Fruit fly (Drosophila melanogaster): ENCODE results near the gene Diedel2.

Diedel2 gene

DNA sequence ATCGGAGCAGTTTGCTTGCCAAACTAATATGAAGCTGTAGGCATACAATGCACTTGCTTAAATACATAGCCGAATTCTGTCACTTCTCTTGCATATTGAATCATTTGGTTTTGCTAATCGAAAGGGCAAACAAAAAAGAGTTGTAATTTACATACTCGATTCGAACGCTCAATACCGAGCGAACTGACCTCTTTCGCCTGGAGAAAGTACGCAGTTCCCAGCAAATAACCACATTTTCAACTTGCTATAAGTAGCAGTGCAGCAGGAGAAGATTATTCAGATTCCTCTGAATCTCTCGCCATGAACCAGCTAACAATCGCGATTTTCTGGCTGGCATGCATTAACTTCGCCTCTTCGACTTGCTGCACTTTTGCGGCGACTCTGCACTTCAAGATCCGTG is at the start of gene Diedel2:
Gene Diedel2 (plus strand): TSS at position 301 of the 400 bp plus-strand sequence.
- TF ChIP-seq h (optimal IDR thresholded peaks at IDR 0.05) (no peak), Sin3A (optimal IDR thresholded peaks at IDR 0.05) (no peak), Myc (optimal IDR thresholded peaks at IDR 0.05) (no peak), insv (optimal IDR thresholded peaks at IDR 0.05) (no peak), psq (optimal IDR thresholded peaks at IDR 0.05) (no peak), ttk (optimal IDR thresholded peaks at IDR 0.05) (no peak)

DNA sequence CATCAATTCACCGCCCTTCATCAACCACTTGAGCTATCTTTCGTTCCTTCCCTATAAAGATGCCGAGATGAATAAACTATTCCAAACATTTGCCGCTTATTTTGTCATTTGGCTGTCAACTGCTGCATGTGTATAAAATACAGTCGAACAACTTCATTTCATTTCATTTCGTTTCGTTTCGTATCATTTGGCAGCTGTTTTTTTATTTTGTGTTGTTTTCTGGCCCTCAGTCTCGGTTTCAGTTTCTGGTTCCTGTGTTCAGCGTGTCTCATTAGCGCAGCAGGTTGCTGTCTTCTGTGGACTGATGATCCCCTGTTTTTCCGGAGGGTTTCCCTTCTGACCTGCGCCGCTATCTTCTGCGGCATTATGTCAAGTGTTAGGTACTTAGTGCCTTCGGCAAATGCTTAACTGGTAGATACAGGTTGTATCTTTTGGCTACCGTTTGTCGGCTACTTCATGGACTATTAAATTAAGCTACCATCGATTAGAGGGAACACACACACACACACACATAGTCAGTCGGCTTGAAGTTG is 48.8 kb upstream of the Diedel2 start:
- TF ChIP-seq Myc (optimal IDR thresholded peaks at IDR 0.05) (no peak), ttk (optimal IDR thresholded peaks at IDR 0.05) (no peak), h (optimal IDR thresholded peaks at IDR 0.05) (no peak), insv (optimal IDR thresholded peaks at IDR 0.05) (no peak), Sin3A (optimal IDR thresholded peaks at IDR 0.05) (no peak), psq (optimal IDR thresholded peaks at IDR 0.05) (no peak)

DNA sequence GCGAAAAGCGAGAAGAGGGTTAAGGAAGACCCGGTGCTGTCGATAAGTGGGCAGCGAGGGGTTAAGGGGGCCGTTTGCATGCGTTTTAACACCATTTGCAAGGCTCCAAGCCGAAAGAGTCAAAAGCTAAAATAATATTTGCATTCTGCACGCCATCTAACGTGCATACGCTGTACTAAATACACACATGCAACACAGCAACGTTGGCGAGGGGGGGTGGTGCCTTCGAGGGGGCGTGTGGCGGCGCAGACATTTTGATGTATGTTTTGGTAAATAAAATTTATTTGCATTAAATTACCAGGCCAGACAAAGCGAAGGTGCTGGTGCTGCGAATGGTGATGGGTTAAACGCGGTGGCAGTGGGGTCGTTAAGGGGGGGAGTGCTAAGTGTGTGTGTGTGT is 47.9 kb upstream of the Diedel2 start:
- TF ChIP-seq psq (optimal IDR thresholded peaks at IDR 0.05) (no peak), Myc (optimal IDR thresholded peaks at IDR 0.05) (no peak), h (optimal IDR thresholded peaks at IDR 0.05) (no peak), insv (optimal IDR thresholded peaks at IDR 0.05) (no peak), ttk (optimal IDR thresholded peaks at IDR 0.05) (no peak), Sin3A (optimal IDR thresholded peaks at IDR 0.05) (no peak)

DNA sequence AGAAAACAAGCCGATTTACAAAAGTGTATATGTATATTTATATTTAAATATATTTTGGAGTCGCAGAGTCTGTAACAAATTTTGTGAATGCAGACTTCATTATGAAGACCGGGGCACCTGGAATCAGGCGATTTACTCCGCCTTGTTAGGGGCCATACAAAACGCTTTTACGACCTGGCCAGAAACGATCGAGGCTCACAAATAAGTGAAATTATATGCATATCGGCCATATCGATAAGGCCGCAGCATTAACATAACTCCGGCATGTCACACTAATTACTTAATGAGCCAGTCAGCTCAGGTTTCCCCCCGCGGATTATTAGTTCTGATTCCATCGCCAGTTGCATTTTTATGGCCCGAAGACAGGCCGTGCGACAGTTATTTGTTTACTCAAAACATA is 45.7 kb upstream of the Diedel2 start:
- TF ChIP-seq ttk (optimal IDR thresholded peaks at IDR 0.05): no peak
- TF ChIP-seq Myc (optimal IDR thresholded peaks at IDR 0.05): no peak
- no peak for TF ChIP-seq Sin3A (optimal IDR thresholded peaks at IDR 0.05)
- TF ChIP-seq psq (optimal IDR thresholded peaks at IDR 0.05): no peak
- TF ChIP-seq insv (optimal IDR thresholded peaks at IDR 0.05): no peak

DNA sequence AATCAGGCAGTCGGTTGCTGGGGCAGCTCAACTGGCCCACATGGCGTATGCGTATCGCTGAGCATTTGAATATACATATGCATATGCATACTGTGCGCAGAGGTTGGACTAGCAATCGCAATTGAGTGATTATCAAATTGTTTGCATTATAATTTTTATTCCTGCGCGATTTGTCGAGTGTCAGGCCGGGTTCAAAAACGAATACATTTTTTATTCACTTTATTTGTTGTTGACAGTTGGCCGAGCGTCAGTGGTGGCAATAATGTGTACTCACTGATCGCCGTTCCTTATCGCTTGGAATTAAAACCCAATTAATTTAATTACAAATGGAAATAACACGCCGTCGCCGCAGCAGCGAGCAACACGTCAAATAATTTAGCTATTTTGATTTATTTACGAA is 42.5 kb upstream of the Diedel2 start:
- TF ChIP-seq h (optimal IDR thresholded peaks at IDR 0.05) (no peak), ttk (optimal IDR thresholded peaks at IDR 0.05) (no peak), insv (optimal IDR thresholded peaks at IDR 0.05) (no peak), Sin3A (optimal IDR thresholded peaks at IDR 0.05) (no peak), psq (optimal IDR thresholded peaks at IDR 0.05) (no peak), Myc (optimal IDR thresholded peaks at IDR 0.05) (no peak)

DNA sequence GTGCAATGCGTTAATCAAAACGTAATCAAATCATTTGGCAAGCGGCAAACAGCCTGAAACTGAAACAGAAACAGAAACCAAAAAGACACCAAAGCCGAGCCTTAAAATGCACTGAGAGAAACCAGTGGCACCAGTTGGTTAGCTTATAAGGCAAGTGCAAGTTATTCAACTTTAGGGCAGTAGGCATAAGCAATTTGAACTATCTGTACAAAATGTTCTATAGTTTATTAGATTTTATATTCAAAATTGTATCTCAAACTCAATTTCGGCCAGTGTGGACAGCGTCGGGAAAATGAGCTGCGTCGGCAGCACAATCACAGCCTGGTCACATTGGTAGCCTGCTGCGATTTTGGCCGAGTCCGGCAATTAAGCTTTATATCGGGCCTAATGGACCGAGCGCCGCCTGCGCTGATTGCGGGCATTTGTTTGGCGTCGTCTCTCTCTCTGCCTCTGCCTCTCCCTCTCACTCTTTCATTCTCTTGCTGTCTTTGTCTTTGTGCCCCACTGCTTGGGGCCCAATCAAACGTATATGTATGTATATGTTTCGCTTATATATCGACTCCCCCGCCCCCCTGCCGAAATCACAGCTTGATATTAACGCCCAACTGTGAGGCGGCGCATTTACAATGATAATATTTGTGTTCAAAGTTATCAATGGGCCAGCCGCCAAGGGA is 41.1 kb upstream of the Diedel2 start:
- TF ChIP-seq h (optimal IDR thresholded peaks at IDR 0.05) (no peak), psq (optimal IDR thresholded peaks at IDR 0.05) (no peak), ttk (optimal IDR thresholded peaks at IDR 0.05) (no peak), Myc (optimal IDR thresholded peaks at IDR 0.05) (no peak)

DNA sequence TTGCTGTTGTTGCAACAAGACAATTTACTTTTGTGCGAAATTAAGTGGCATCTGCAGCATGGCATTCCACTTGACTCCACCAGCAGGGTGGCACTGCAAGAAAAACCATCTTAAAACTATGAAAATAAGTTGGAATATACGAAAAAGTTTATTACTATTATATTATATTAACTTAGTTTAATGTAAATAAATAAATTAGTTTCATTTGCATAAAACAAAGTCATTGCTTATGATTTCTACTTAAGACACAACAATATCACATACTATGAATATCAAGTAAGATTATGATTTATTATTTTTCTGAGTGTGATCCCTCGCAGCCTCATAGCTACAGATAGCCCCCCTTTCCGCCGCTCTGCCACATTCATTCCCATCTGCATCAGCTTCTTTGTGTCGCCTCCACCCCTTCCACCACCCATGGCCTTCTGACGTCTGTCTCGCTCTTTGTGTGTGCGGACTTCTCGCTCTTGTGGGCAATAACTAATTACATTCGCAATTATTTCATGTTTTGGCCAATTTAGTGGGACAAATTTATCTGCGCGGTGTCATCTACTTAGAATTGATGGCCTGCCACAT is 38.0 kb upstream of the Diedel2 start:
- TF ChIP-seq h (optimal IDR thresholded peaks at IDR 0.05) (no peak), ttk (optimal IDR thresholded peaks at IDR 0.05) (no peak), Sin3A (optimal IDR thresholded peaks at IDR 0.05) (no peak), Myc (optimal IDR thresholded peaks at IDR 0.05) (no peak), insv (optimal IDR thresholded peaks at IDR 0.05) (no peak), psq (optimal IDR thresholded peaks at IDR 0.05) (no peak)

DNA sequence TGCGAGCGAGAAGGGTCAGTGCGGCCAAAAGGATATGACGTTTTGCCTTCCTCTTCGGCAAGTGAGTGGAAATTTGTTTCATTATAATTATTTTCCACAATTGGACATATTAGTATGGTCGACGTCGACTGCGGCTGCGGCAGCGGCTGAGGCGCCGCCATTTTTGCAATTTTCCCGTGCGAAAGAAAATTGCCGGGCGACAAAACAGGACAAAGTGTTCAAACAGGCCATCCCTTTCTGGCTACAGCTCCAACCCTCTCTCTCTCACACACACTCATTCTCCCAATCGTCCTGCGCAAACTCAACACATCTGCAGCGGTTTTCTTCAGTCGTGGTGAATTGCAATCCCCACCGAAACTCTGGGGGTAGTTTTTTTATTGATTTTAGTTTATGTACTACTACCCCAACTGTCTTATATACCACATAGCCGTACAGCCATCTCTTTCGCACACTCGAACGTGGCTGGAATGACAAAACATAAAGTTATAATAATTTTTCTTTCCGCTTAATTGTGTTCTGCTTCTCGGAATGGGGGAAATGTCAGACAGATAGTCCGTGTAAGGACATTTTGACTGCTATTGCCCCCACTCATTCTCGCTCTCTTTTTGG is 36.1 kb upstream of the Diedel2 start:
- TF ChIP-seq h (optimal IDR thresholded peaks at IDR 0.05) (no peak), insv (optimal IDR thresholded peaks at IDR 0.05) (no peak), Sin3A (optimal IDR thresholded peaks at IDR 0.05) (no peak), ttk (optimal IDR thresholded peaks at IDR 0.05) (no peak), psq (optimal IDR thresholded peaks at IDR 0.05) (no peak), Myc (optimal IDR thresholded peaks at IDR 0.05) (no peak)

DNA sequence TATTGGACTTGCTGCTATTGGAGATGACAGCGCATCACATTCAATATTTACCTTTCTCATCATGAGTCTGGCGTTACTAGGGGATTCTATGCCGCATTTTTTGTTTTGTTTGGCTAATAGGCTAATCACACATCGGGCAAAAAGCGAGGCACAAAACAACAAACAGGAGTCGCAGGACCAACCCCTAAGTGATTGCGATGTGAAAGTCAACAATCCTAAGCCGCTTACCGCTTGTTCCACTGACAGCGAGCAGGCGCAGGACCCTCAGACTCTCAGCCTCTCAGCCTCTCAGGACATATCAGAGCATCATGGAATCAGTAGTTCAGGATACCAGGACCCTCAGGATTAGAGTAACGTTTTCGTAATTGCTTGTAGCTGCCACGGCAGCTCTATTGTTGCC is 32.3 kb upstream of the Diedel2 start:
- TF ChIP-seq Sin3A (optimal IDR thresholded peaks at IDR 0.05): no peak
- no peak for TF ChIP-seq h (optimal IDR thresholded peaks at IDR 0.05)
- no peak for TF ChIP-seq psq (optimal IDR thresholded peaks at IDR 0.05)
- no peak for TF ChIP-seq Myc (optimal IDR thresholded peaks at IDR 0.05)
- no peak for TF ChIP-seq ttk (optimal IDR thresholded peaks at IDR 0.05)
- TF ChIP-seq insv (optimal IDR thresholded peaks at IDR 0.05): no peak

DNA sequence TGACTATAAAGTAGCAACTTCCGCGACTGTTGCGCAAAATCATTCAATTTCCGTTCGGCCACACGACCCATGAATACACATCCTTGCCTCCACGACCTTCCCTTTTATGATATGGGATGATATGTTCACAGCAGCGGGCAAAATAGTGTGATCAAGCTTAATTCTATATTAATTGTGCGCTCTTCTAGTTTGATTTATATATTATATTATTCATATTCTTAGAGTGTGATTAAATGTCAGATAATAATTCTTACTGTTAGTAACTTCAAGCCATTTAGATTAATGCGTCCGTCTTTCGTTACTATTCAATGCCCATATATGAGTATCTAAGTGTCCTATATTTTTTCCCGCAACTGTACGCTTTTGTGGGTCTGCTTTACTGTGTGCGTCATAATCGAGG is 26.9 kb upstream of the Diedel2 start:
- TF ChIP-seq Myc (optimal IDR thresholded peaks at IDR 0.05) (no peak), Sin3A (optimal IDR thresholded peaks at IDR 0.05) (no peak), h (optimal IDR thresholded peaks at IDR 0.05) (no peak), ttk (optimal IDR thresholded peaks at IDR 0.05) (no peak)

DNA sequence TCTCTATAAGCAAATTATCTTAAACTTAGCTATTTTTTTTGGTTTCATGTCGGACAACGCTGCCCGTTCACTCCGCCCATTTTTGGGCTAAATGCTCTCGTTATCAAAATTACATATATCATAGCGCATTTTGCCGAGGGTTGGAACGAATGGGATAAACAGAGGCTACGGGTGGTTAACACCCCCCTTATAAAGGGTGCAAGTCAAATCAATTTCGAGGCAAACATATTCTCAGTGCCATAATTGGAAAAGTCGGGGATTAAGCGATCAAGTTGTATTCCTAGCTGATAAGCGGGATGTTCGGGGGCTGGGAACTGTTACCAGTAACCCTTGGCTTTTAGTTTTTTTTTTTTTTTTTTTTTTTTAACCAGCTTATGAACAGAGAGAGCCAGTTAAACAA is 25.0 kb upstream of the Diedel2 start:
- no peak for TF ChIP-seq Sin3A (optimal IDR thresholded peaks at IDR 0.05)
- no peak for TF ChIP-seq insv (optimal IDR thresholded peaks at IDR 0.05)
- TF ChIP-seq ttk (optimal IDR thresholded peaks at IDR 0.05): no peak
- TF ChIP-seq h (optimal IDR thresholded peaks at IDR 0.05): no peak
- TF ChIP-seq psq (optimal IDR thresholded peaks at IDR 0.05): no peak
- TF ChIP-seq Myc (optimal IDR thresholded peaks at IDR 0.05): no peak

DNA sequence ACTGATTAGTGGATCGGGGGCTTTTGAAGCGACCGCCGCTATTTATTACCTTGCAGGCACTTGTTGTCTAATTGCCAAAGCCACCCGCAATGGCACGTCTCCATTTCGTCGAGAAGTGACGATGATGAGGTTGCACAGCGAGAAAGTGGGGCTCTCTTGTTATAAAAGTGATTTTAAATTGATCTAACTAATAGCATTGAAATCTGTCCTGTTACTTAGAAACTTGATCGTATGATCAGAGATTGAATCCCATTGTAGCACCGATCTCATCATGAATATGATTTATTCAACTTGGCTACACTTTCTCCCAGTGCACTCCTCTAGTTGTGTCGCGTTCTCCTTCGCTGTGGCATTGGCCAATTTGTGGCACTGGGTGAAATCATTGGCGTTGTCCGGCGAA is 24.0 kb upstream of the Diedel2 start:
- TF ChIP-seq Sin3A (optimal IDR thresholded peaks at IDR 0.05) (no peak), ttk (optimal IDR thresholded peaks at IDR 0.05) (no peak), psq (optimal IDR thresholded peaks at IDR 0.05) (no peak), Myc (optimal IDR thresholded peaks at IDR 0.05) (no peak), insv (optimal IDR thresholded peaks at IDR 0.05) (no peak), h (optimal IDR thresholded peaks at IDR 0.05) (no peak)

All from Kc167 (cell line).